Worm (Caenorhabditis elegans) whole organism, mixed stage, embryonic: ENCODE measurements around the gene pak-1.

Experiments used
- ceh-43 ChIP-seq: fragments of 200-800 bp; sonication (Bioruptor generic); optimal IDR thresholded peaks from 2 replicates; lab custom pipeline; 2018; ENCODE audit warnings: mild to moderate bottlenecking, missing genetic modification characterization, moderate library complexity, missing compliant biosample characterization
- cnd-1 ChIP-seq: fragments of 200-800 bp; sonication (Bioruptor generic); optimal IDR thresholded peaks from 2 replicates; lab custom pipeline; 2018; ENCODE audit warnings: mild to moderate bottlenecking, missing genetic modification characterization, missing compliant biosample characterization
- elt-3 ChIP-seq: fragments of 150-350 bp; optimal IDR thresholded peaks from 2 replicates; lab custom pipeline; 2014; ENCODE audit warnings: missing biosample characterization, missing genetic modification characterization
- flh-1 ChIP-seq: fragments of 200-800 bp; sonication (Bioruptor generic); optimal IDR thresholded peaks from 2 replicates; lab custom pipeline; 2018; ENCODE audit warnings: mild to moderate bottlenecking, missing genetic modification characterization, moderate library complexity, missing compliant biosample characterization
- ham-2 ChIP-seq: fragments of 200-800 bp; sonication (Bioruptor generic); optimal IDR thresholded peaks from 2 replicates; lab custom pipeline; 2018; ENCODE audit warnings: mild to moderate bottlenecking, missing genetic modification characterization, missing compliant biosample characterization
- mep-1 ChIP-seq: fragments of 150-350 bp; optimal IDR thresholded peaks from 2 replicates; lab custom pipeline; 2017; ENCODE audit warnings: missing biosample characterization, missing genetic modification reagents, missing genetic modification characterization, inconsistent platforms
- nhr-12 ChIP-seq: fragments of 150-350 bp; optimal IDR thresholded peaks from 2 replicates; lab custom pipeline; 2014; ENCODE audit warnings: missing biosample characterization, missing genetic modification characterization
- nhr-28 ChIP-seq: fragments of 150-350 bp; optimal IDR thresholded peaks from 2 replicates; lab custom pipeline; 2014; ENCODE audit warnings: missing biosample characterization, missing genetic modification characterization
- nhr-76 ChIP-seq: sonication (generic microtip); optimal IDR thresholded peaks from 2 replicates; lab custom pipeline; 2017; ENCODE audit warnings: missing biosample characterization, missing genetic modification characterization
- pha-4 ChIP-seq: fragments of 150-350 bp; optimal IDR thresholded peaks from 2 replicates; lab custom pipeline; 2018; ENCODE audit warnings: missing biosample characterization, missing genetic modification reagents, missing genetic modification characterization
- unc-62 ChIP-seq: fragments of 150-350 bp; optimal IDR thresholded peaks from 2 replicates; lab custom pipeline; 2014; ENCODE audit warnings: missing biosample characterization, missing genetic modification reagents, missing genetic modification characterization
- ztf-11 ChIP-seq: fragments of 150-350 bp; optimal IDR thresholded peaks from 2 replicates; lab custom pipeline; 2014; ENCODE audit warnings: missing biosample characterization, missing genetic modification characterization

DNA sequence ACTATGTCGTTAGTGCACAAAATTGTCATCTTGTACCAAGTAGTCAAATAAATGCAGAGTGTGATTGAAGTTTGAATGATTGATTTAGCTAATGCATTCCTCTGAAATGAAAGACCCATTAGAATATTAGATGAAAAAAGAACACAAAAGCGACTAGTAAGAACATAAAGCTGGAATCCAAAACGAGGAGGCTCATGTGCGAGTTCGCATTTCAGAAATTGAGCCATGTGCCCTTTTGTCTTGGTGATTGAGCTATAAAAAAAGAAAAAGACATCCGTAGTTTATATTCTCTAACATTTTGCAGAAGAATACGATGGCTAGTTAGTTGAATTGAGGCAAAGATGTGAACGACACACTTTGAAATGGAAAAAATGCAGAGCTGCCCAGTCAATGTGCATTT, 47.0 kb downstream of the pak-1 start, which contains the start of gene F22F4.4:
- no peak for TF ChIP-seq nhr-12 (tag; lab: Kevin White, UChicago)
- TF ChIP-seq flh-1 (GFP tag; lab: Kevin White, UChicago) = no peak
- TF ChIP-seq ceh-43 (GFP tag; lab: Kevin White, UChicago) = no peak
- no peak for TF ChIP-seq unc-62
- TF ChIP-seq ztf-11 (tag; lab: Kevin White, UChicago) = no peak
- TF ChIP-seq elt-3 (tag; lab: Kevin White, UChicago) = no peak
- no peak for TF ChIP-seq cnd-1 (tag; lab: Kevin White, UChicago)
- TF ChIP-seq mep-1 (tag; lab: Kevin White, UChicago) = no peak
- TF ChIP-seq nhr-76 = no peak
- TF ChIP-seq ham-2 (GFP tag; lab: Kevin White, UChicago) = no peak
- TF ChIP-seq nhr-28 = no peak
- no peak for TF ChIP-seq pha-4 (tag; lab: Kevin White, UChicago)
